Worm (Caenorhabditis elegans) whole organism, L3 larva: ENCODE results near the gene cyp-35B2.

Source experiments
- R02D3.7 ChIP-seq: fragments of 150-350 bp; optimal IDR thresholded peaks from 2 replicates; lab custom pipeline; 2014; ENCODE audit warnings: missing biosample characterization, missing genetic modification characterization
- ceh-28 ChIP-seq: fragments of 150-350 bp; optimal IDR thresholded peaks from 2 replicates; lab custom pipeline; 2014; ENCODE audit warnings: missing biosample characterization, missing genetic modification reagents, missing genetic modification characterization
- ceh-82 ChIP-seq: fragments of 150-350 bp; optimal IDR thresholded peaks from 2 replicates; lab custom pipeline; 2014; ENCODE audit warnings: missing biosample characterization, missing genetic modification characterization
- egl-5 ChIP-seq: fragments of 150-350 bp; optimal IDR thresholded peaks from 2 replicates; lab custom pipeline; 2017; ENCODE audit warnings: missing biosample characterization, missing genetic modification reagents, missing genetic modification characterization, inconsistent platforms
- elt-1 ChIP-seq: fragments of 150-350 bp; optimal IDR thresholded peaks from 2 replicates; lab custom pipeline; 2014; ENCODE audit warnings: missing biosample characterization, missing genetic modification characterization
- elt-2 ChIP-seq: sonication (generic microtip); optimal IDR thresholded peaks from 2 replicates; lab custom pipeline; 2016; ENCODE audit warnings: missing genetic modification reagents, mild to moderate bottlenecking, missing genetic modification characterization, missing compliant biosample characterization
- elt-3 ChIP-seq, 3 experiments: fragments of 150-350 bp in 1 of 3; sonication (generic microtip) in 2 of 3; optimal IDR thresholded peaks; 2 replicates in 2 of 3; 4 replicates in 1 of 3; lab custom pipeline; 2014 to 2017; ENCODE audit warnings: missing biosample characterization in 3 of 3, missing genetic modification characterization in 3 of 3
- eor-1 ChIP-seq, 2 experiments: fragments of 150-350 bp; optimal IDR thresholded peaks; 2 replicates each; lab custom pipeline; 2014 to 2018; ENCODE audit warnings: missing biosample characterization in 2 of 2, missing genetic modification characterization in 2 of 2
- fkh-10 ChIP-seq: sonication (generic microtip); optimal IDR thresholded peaks from 2 replicates; lab custom pipeline; 2017; ENCODE audit warnings: missing biosample characterization, missing genetic modification reagents, missing genetic modification characterization
- fkh-2 ChIP-seq: fragments of 150-350 bp; optimal IDR thresholded peaks from 2 replicates; lab custom pipeline; 2014; ENCODE audit warnings: missing biosample characterization, missing genetic modification reagents, missing genetic modification characterization
- fos-1 ChIP-seq: fragments of 150-350 bp; optimal IDR thresholded peaks from 2 replicates; lab custom pipeline; 2014; ENCODE audit warnings: missing biosample characterization, missing genetic modification characterization
- lin-15B ChIP-seq: fragments of 150-350 bp; optimal IDR thresholded peaks from 2 replicates; lab custom pipeline; 2014; ENCODE audit warnings: missing biosample characterization, missing genetic modification characterization
- lin-39 ChIP-seq: fragments of 150-350 bp; optimal IDR thresholded peaks from 2 replicates; lab custom pipeline; 2018; ENCODE audit warnings: missing biosample characterization, missing genetic modification reagents, missing genetic modification characterization
- lsy-12 ChIP-seq: sonication (generic microtip); optimal IDR thresholded peaks from 2 replicates; lab custom pipeline; 2016; ENCODE audit warnings: mild to moderate bottlenecking, missing genetic modification characterization, missing compliant biosample characterization
- mdl-1 ChIP-seq: fragments of 150-350 bp; optimal IDR thresholded peaks from 2 replicates; lab custom pipeline; 2014; ENCODE audit warnings: missing biosample characterization, missing genetic modification characterization
- mml-1 ChIP-seq: fragments of 150-350 bp; sonication (generic microtip); optimal IDR thresholded peaks from 3 replicates; lab custom pipeline; 2014; ENCODE audit warnings: missing biosample characterization, missing genetic modification characterization
- nhr-12 ChIP-seq: fragments of 150-350 bp; optimal IDR thresholded peaks from 2 replicates; lab custom pipeline; 2014; ENCODE audit warnings: missing biosample characterization, missing genetic modification characterization
- nhr-23 ChIP-seq: fragments of 150-350 bp; optimal IDR thresholded peaks from 2 replicates; lab custom pipeline; 2014; ENCODE audit warnings: missing biosample characterization, missing genetic modification reagents, missing genetic modification characterization
- nhr-237 ChIP-seq: fragments of 150-350 bp; optimal IDR thresholded peaks from 2 replicates; lab custom pipeline; 2014; ENCODE audit warnings: missing biosample characterization, missing genetic modification characterization
- nhr-25 ChIP-seq: sonication (generic microtip); optimal IDR thresholded peaks from 2 replicates; lab custom pipeline; 2017; ENCODE audit warnings: missing biosample characterization, missing genetic modification characterization
- nhr-43 ChIP-seq: sonication (generic microtip); optimal IDR thresholded peaks from 2 replicates; lab custom pipeline; 2016; ENCODE audit warnings: mild to moderate bottlenecking, missing genetic modification characterization, missing compliant biosample characterization; ENCODE audit not compliant: poor library complexity, severe bottlenecking
- nhr-67 ChIP-seq: fragments of 150-350 bp; optimal IDR thresholded peaks from 2 replicates; lab custom pipeline; 2014; ENCODE audit warnings: missing biosample characterization, missing genetic modification characterization
- nhr-76 ChIP-seq: fragments of 150-350 bp; sonication (generic microtip); optimal IDR thresholded peaks from 5 replicates; lab custom pipeline; 2014; ENCODE audit warnings: missing biosample characterization, missing genetic modification characterization
- nhr-77 ChIP-seq: fragments of 150-350 bp; optimal IDR thresholded peaks from 2 replicates; lab custom pipeline; 2014; ENCODE audit warnings: missing biosample characterization, missing genetic modification characterization
- pha-4 ChIP-seq: fragments of 150-350 bp; optimal IDR thresholded peaks from 2 replicates; lab custom pipeline; 2014; ENCODE audit warnings: missing biosample characterization, missing genetic modification reagents, missing genetic modification characterization
- pqm-1 ChIP-seq: fragments of 150-350 bp; optimal IDR thresholded peaks from 2 replicates; lab custom pipeline; 2017; ENCODE audit warnings: missing biosample characterization, missing genetic modification characterization, inconsistent platforms
- sea-2 ChIP-seq: fragments of 150-350 bp; sonication (generic microtip); optimal IDR thresholded peaks from 4 replicates; lab custom pipeline; 2014; ENCODE audit warnings: missing biosample characterization, missing genetic modification reagents, missing genetic modification characterization
- tbx-2 ChIP-seq: sonication (generic microtip); optimal IDR thresholded peaks from 2 replicates; lab custom pipeline; 2016; ENCODE audit warnings: mild to moderate bottlenecking, missing genetic modification characterization, missing compliant biosample characterization
- unc-39 ChIP-seq: sonication (generic microtip); optimal IDR thresholded peaks from 4 replicates; lab custom pipeline; 2017; ENCODE audit warnings: missing biosample characterization, missing genetic modification characterization
- unc-62 ChIP-seq: fragments of 150-350 bp; sonication (generic microtip); optimal IDR thresholded peaks from 4 replicates; lab custom pipeline; 2014; ENCODE audit warnings: missing biosample characterization, missing genetic modification reagents, missing genetic modification characterization
- zag-1 ChIP-seq: fragments of 150-350 bp; optimal IDR thresholded peaks from 2 replicates; lab custom pipeline; 2014; ENCODE audit warnings: missing biosample characterization, missing genetic modification characterization
- ztf-11 ChIP-seq: fragments of 150-350 bp; optimal IDR thresholded peaks from 2 replicates; lab custom pipeline; 2014; ENCODE audit warnings: missing biosample characterization, missing genetic modification characterization

cyp-35B2 gene

DNA sequence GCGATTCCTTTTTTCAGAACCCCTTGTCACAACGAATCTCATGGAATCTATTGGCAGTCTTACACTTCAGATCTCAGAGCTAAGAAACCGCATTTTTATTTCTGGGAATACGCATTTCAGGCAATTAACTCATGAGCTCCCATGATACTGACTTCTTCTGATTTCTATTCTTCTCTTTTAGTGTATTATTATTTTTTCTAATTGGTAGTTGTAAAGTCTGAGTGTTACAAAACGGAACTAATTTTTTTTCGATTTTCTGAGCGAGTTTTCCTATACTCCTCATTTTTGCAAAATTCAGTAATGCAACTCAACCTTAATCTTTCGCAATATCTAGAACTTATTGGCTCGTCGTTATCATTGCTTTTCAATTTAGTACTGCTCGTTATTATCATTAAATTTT lies 32.4 kb downstream of the cyp-35B2 start, which contains the start of gene str-82:
Gene str-82 (plus strand): TSS at position 301 of the 400 bp plus-strand sequence.
- TF ChIP-seq egl-5 = no peak
- TF ChIP-seq R02D3.7 (tag; lab: Kevin White, UChicago) = no peak
- no peak for TF ChIP-seq mdl-1 (tag; lab: Kevin White, UChicago)

DNA sequence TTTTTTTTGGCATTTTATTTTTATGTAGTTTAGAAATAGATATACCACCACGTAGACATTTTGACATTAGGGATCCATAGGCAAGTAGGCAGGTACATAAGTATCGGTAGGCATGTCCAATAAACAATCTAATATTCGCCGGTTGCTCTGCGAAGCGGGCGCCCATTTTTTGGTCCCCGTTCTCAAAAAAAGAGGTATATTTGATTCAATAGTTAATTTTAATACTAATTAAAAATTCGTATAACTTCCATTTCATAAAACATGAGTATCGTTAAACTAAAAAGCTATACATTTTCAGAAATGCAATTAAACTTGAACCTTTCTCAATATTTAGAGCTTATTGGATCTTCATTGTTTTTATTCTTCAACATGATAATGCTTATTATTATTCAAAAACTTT lies 35.0 kb downstream of the cyp-35B2 start, which contains the start of gene str-83:
Gene str-83 (plus strand): TSS at position 301 of the 400 bp plus-strand sequence.
- TF ChIP-seq fos-1 (tag; lab: Kevin White, UChicago) (no peak), tbx-2 (tag; lab: Kevin White, UChicago) (no peak), pqm-1 (tag; lab: Kevin White, UChicago) (no peak), lsy-12 (tag; lab: Kevin White, UChicago) (no peak), sea-2 (GFP tag; lab: Kevin White, UChicago) (no peak), nhr-76 (no peak), nhr-77 (tag; lab: Kevin White, UChicago) (no peak)

DNA sequence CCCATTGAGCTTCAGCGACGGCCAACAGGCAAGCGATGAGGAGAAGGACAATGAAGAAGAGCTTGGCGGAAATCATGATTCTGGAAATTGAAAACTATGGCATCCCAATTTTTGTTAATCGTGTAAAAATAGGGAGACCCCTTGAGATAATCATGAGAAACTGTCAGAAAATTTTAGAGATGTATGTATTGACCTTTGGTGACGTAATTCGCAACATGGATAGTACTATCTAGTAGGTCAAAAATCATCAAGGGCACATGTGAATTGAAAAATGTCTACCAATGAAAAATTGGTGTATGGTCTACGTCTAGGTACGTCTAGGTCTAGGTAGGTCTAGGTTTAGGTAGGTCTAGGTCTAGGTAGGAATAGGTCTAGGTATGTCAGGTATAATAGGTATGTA lies 37.1 kb downstream of the cyp-35B2 start, which contains the start of gene nlp-34:
Gene nlp-34 (minus strand): TSS at position 82 of the 400 bp plus-strand sequence.
- TF ChIP-seq eor-1 (tag; optimal IDR thresholded peaks at IDR 0.05; lab: Kevin White, UChicago) (no peak), elt-2 (tag; lab: Kevin White, UChicago) (no peak), nhr-25 (peak; percentile 54), unc-39 (no peak), nhr-67 (no peak), elt-1 (tag; lab: Kevin White, UChicago) (no peak)

DNA sequence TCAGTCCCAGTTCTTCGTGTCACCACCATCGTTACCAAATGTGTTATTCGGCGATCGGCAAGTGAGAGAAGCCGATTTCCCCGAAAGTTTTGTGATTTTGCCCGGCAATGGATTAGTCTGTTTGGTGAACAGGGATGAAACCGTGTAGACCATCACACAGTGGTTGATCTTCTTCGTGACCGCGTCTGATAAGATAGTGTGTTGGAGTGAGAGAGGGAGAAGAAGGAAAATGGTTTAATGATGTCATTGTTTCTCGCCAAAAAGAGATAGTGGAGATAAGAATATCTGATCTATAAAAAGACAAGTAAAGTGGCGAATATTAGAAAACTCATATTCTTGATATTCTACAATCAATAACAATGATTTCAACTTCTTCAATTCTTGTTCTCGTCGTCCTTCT lies 37.9 kb downstream of the cyp-35B2 start, which contains the start of gene nlp-31:
Gene nlp-31 (plus strand): TSS at position 237 of the 400 bp plus-strand sequence.
- TF ChIP-seq nhr-12 (tag; lab: Kevin White, UChicago) (no peak), elt-1 (tag; lab: Kevin White, UChicago) (peak; percentile 21), mml-1 (tag; lab: Kevin White, UChicago) (no peak), R02D3.7 (tag; lab: Kevin White, UChicago) (no peak), nhr-25 (peak; percentile 90), nhr-67 (no peak), lin-39 (no peak), nhr-237 (tag; lab: Kevin White, UChicago) (no peak), elt-3 (tag; optimal IDR thresholded peaks at IDR 0.05; lab: Kevin White, UChicago) (peak; percentile 54 to 94 (median 76)), zag-1 (tag; lab: Kevin White, UChicago) (no peak), ztf-11 (tag; lab: Kevin White, UChicago) (no peak), tbx-2 (tag; lab: Kevin White, UChicago) (peak; percentile 3), nhr-76 (no peak), pha-4 (no peak), unc-62 (GFP tag; lab: Kevin White, UChicago) (no peak), nhr-43 (tag; lab: Kevin White, UChicago) (peak; percentile 55), ceh-82 (tag; lab: Kevin White, UChicago) (no peak), mdl-1 (tag; lab: Kevin White, UChicago) (no peak), nhr-23 (tag; lab: Kevin White, UChicago) (peak; percentile 65), ceh-28 (tag; lab: Kevin White, UChicago) (peak; percentile 43), fkh-10 (GFP tag; lab: Kevin White, UChicago) (no peak)

DNA sequence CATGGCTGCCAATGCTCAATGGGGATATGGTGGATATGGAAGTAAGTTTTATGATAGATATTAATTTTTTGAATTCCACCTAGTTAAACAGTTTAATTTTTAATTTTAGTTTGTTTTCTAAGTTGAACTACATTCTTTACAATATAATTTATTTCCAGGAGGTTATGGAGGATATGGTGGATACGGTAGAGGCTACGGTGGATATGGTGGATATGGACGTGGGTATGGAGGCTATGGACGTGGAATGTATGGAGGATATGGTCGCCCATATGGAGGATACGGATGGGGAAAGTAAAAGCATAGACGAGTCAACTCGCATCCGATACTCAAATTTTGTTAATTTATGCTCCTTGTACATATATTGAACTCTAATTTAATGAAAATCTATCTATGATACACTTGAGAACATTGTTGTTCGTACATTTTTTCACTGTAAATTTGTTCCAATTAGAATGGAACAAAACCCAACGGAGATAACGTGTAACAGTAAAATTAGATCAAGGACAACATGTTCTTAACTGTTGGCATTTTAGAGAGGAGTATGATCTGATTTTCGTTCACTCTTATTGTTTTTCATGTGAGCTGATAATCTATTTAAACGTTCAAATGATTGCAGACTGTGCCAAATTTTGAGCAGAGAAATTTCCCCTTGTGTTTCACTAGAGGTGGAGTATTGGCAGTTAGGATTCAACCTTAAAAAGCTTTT lies 38.4 kb downstream of the cyp-35B2 start:
- no peak for TF ChIP-seq fkh-2
- TF ChIP-seq nhr-23 (tag; lab: Kevin White, UChicago) = peak; percentile 75
- TF ChIP-seq nhr-25 = peak; percentile 51
- TF ChIP-seq lin-15B (tag; lab: Kevin White, UChicago) = no peak
